Worm (Caenorhabditis elegans) whole organism, early embryonic: Measurements from ENCODE around the gene srh-23.

ENCODE experiments used
- B0310.2 ChIP-seq: sonication (generic microtip); optimal IDR thresholded peaks from 2 replicates; lab custom pipeline; 2016; ENCODE audit warnings: mild to moderate bottlenecking, missing genetic modification characterization, missing compliant biosample characterization
- F13C5.2 ChIP-seq: sonication (generic microtip); optimal IDR thresholded peaks from 2 replicates; lab custom pipeline; 2017; ENCODE audit warnings: mild to moderate bottlenecking, missing genetic modification characterization, inconsistent platforms, missing compliant biosample characterization
- aly-1 ChIP-seq: sonication (generic microtip); optimal IDR thresholded peaks from 2 replicates; lab custom pipeline; 2016; ENCODE audit warnings: missing genetic modification characterization, missing compliant biosample characterization
- ama-1 ChIP-seq: fragments of 150-350 bp; optimal IDR thresholded peaks from 2 replicates; lab custom pipeline; 2014
- ceh-13 ChIP-seq: fragments of 200-800 bp; sonication (Bioruptor generic); optimal IDR thresholded peaks from 2 replicates; lab custom pipeline; 2018; ENCODE audit warnings: mild to moderate bottlenecking, missing genetic modification characterization, missing compliant biosample characterization
- ceh-36 ChIP-seq: sonication (generic microtip); optimal IDR thresholded peaks from 2 replicates; lab custom pipeline; 2016; ENCODE audit warnings: missing genetic modification characterization, inconsistent platforms, missing compliant biosample characterization
- ets-7 ChIP-seq: sonication (generic microtip); optimal IDR thresholded peaks from 2 replicates; lab custom pipeline; 2016; ENCODE audit warnings: missing genotype, missing genetic modification characterization, missing compliant biosample characterization
- flt-1 ChIP-seq: fragments of 200-800 bp; sonication (Bioruptor generic); IDR thresholded peaks from 2 replicates; pipeline ENCODE4 v1.3.6; 2022; ENCODE audit warnings: missing genetic modification characterization, missing compliant biosample characterization
- hmbx-1 ChIP-seq: sonication (generic microtip); optimal IDR thresholded peaks from 2 replicates; lab custom pipeline; 2016; ENCODE audit warnings: mild to moderate bottlenecking, missing genetic modification characterization, missing compliant biosample characterization
- hmg-4 ChIP-seq: fragments of 200-800 bp; sonication (Bioruptor generic); optimal IDR thresholded peaks from 2 replicates; lab custom pipeline; 2018; ENCODE audit warnings: mild to moderate bottlenecking, missing genetic modification characterization, missing compliant biosample characterization
- hnd-1 ChIP-seq: sonication (generic microtip); optimal IDR thresholded peaks from 2 replicates; lab custom pipeline; 2016; ENCODE audit warnings: missing genetic modification characterization, missing compliant biosample characterization
- pes-1 ChIP-seq: fragments of 200-800 bp; sonication (Bioruptor generic); IDR thresholded peaks from 2 replicates; pipeline ENCODE4 v1.3.6; 2022; ENCODE audit warnings: missing genetic modification reagents, missing genetic modification characterization, missing compliant biosample characterization
- scrt-1 ChIP-seq: fragments of 200-800 bp; sonication (Bioruptor generic); IDR thresholded peaks from 2 replicates; pipeline ENCODE4 v1.3.6; 2022; ENCODE audit warnings: missing genetic modification characterization, missing compliant biosample characterization
- sea-1 ChIP-seq: fragments of 200-800 bp; sonication (Bioruptor generic); conservative IDR thresholded peaks from 2 replicates; pipeline ENCODE4 v1.3.6; 2022; ENCODE audit warnings: missing genetic modification characterization, missing compliant biosample characterization
- tbx-11 ChIP-seq: fragments of 200-800 bp; sonication (Bioruptor generic); IDR thresholded peaks from 2 replicates; pipeline ENCODE4 v1.3.6; 2022; ENCODE audit warnings: missing genetic modification characterization, missing compliant biosample characterization
- tbx-37 ChIP-seq: fragments of 200-800 bp; sonication (Bioruptor generic); conservative IDR thresholded peaks from 2 replicates; pipeline ENCODE4 v1.3.6; 2022; ENCODE audit warnings: missing genetic modification reagents, missing genetic modification characterization, missing compliant biosample characterization
- tra-4 ChIP-seq: sonication (generic microtip); optimal IDR thresholded peaks from 2 replicates; lab custom pipeline; 2017; ENCODE audit warnings: missing genetic modification characterization, missing compliant biosample characterization

Gene srh-23

DNA sequence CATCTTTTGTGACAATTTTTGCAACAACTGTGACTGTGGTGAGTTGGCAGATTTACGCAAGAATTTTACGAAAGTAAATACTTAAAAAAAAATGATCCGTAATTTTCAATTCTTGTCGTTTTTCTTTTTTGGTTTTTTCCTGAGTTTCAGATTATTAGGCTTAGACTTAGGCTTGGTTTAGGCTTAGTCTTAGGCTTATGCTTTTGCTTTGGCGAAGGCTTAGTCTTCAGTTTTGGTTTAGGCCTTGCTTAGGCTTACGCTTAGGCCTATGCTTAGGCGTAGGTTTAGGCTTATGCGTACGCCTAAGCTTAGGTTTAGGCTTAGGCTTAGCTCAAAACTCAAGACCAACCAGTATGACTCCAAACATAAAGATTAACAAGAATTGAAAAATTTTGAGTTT, 36.7 kb downstream of the srh-23 start:
- TF ChIP-seq ceh-36 (tag; lab: Kevin White, UChicago), result peak; percentile 48
- no peak for TF ChIP-seq scrt-1 (GFP tag; lab: Robert Waterston, UW)

DNA sequence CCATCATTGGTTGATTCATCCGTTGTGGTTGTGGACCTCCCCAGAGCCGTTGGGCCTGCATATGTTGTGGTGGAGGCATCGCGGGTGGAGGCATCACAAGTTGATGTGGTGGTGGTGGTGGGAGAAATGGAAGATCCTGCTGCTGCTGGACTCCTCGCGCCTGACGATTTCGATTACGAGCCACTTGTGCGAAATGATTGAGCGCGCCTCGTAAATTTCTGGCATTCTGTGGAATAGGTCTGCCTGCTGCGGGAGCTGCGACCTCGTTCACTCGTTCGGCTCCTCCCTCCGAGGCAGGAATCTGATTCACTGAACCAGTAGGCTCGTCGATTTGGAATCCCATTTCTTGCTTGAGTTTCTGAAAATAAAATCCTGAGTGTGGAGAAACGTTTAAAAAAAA, 39.8 kb downstream of the srh-23 start:
- 0 out of 2 replicates have a peak, but pooled peaks have one; percentile 30 for TF ChIP-seq scrt-1 (GFP tag; lab: Robert Waterston, UW)
- no peak for TF ChIP-seq tbx-37 (GFP tag; lab: Robert Waterston, UW)

DNA sequence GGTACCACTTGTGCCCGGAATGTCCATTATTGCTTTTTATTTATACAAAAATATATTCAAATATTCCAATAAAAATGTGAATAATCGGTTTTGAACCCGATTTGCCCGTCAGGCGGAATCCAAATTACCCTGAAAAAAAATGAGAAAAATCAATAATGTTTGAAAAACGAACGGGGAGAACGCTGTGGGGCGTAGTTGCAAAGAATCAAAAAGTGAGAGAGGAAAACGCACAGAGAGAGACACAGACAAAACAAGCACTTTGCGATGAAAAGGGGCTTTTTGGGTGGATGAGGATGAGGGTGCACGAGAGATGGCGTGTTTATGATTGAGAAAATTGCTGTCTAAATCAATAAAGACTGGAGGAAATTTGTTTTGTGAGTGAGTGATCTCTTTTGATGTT, 42.1 kb downstream of the srh-23 start, which contains the start of gene tam-1:
tam-1 (minus strand) TSS at position 135 of the 400 bp plus-strand sequence.
- TF ChIP-seq hmg-4 (GFP tag; lab: Kevin White, UChicago) (peak; percentile 30), flt-1 (GFP tag; lab: Robert Waterston, UW) (no peak), F13C5.2 (tag; lab: Kevin White, UChicago) (peak; percentile 39)

DNA sequence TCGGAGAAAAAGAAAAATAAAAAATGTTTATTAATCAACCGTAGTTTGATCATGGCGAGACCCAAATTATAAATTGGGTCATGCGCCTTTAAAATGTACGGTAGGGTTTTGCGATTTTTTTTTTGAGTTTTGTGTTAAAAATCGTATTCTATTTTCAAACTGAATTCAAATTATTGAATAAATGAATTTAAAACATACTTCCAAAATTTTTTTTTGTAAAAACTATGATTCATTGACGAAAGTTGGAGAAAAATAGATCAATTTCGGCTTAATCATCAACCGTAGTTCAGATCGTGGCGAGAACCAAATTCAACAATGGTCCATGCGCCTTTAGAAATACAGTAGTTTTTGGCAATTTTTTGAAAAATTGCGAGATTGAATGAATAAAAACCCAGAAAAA, 42.7 kb downstream of the srh-23 start:
- TF ChIP-seq ama-1 (lab: Kevin White, UChicago), result no peak
- TF ChIP-seq ets-7 (tag; lab: Kevin White, UChicago), result no peak
- TF ChIP-seq aly-1 (tag; lab: Kevin White, UChicago), result no peak
- no peak for TF ChIP-seq sea-1 (GFP tag; lab: Robert Waterston, UW)
- no peak for TF ChIP-seq ceh-13

DNA sequence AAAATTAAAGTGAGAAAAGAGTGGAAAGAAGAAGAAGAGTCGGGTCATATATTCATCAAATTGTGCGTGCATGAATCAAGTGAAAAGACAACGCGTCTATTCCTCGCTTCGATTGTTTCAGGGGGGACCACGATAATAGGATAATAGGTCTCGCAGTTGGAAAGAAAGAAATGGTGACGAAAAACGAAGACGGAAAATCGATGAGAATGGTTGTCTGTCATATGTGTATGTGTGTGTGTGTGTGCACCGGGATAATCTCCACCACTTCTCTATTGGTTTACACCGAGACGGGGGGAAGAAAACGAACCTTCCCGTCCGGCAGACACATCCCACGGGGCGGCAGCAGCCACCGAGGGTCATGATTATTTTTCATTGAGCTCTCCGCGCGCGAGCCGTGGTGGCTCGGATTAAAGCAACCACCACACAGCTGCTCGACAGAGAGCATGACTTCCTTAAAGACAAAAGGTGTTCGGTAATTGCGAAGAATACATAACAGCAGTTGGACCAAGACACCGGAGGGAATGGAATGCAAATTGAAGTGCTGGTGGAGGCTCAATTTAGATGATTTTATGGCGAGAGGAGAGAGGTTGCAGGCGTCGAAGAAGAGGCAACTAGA, 43.2 kb downstream of the srh-23 start:
- TF ChIP-seq ets-7 (tag; lab: Kevin White, UChicago) (no peak), scrt-1 (GFP tag; lab: Robert Waterston, UW) (peak; percentile 78), hmg-4 (GFP tag; lab: Kevin White, UChicago) (peak; percentile 52), ceh-36 (tag; lab: Kevin White, UChicago) (peak; percentile 45)

DNA sequence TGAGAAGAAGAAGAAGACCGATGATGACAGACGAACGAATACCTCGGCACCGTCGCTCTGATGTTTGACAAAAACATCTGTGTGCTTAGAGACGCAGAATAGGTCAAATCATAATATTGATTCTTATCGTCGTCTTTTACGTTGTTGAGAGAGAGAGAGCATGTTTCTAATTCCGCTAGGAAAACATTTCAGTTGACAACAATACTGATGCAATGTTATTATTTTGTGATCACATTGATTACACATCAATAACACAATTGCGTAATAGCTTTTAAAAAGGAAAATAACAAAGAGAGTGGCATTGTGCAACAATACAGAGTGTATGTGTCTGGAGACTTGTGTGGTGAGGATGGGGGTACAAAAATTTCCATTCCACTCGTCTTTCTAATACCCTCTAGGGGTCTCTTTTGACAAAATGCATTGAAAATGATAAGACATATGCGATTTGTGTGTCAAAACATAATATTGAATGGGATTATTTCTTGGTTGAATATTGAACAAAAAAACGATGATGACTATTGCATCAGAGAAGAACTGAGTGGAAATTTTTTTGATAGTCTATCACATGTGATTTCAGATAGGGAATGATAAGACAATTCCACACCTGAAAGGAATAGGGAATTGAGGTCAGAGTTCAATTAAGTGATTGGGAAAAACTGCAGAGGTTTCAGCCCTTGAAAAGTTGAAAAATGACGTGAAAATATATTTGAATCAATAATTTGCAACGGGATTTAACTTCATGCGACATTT, 43.9 kb downstream of the srh-23 start:
- TF ChIP-seq flt-1 (GFP tag; lab: Robert Waterston, UW), result no peak
- TF ChIP-seq pes-1 (GFP tag; lab: Robert Waterston, UW), result no peak
- no peak for TF ChIP-seq F13C5.2 (tag; lab: Kevin White, UChicago)
- no peak for TF ChIP-seq hnd-1 (tag; lab: Kevin White, UChicago)
- TF ChIP-seq tbx-11 (GFP tag; lab: Robert Waterston, UW), result no peak
- TF ChIP-seq ama-1 (lab: Kevin White, UChicago), result no peak
- no peak for TF ChIP-seq tra-4 (tag; lab: Kevin White, UChicago)
- no peak for TF ChIP-seq B0310.2 (tag; lab: Kevin White, UChicago)
- no peak for TF ChIP-seq hmbx-1
- no peak for TF ChIP-seq sea-1 (GFP tag; lab: Robert Waterston, UW)
- TF ChIP-seq ets-7 (tag; lab: Kevin White, UChicago), result no peak
- TF ChIP-seq aly-1 (tag; lab: Kevin White, UChicago), result no peak
- no peak for TF ChIP-seq scrt-1 (GFP tag; lab: Robert Waterston, UW)
- no peak for TF ChIP-seq ceh-13
- no peak for TF ChIP-seq ceh-36 (tag; lab: Kevin White, UChicago)
- TF ChIP-seq hmg-4 (GFP tag; lab: Kevin White, UChicago), result no peak
- no peak for TF ChIP-seq tbx-37 (GFP tag; lab: Robert Waterston, UW)

DNA sequence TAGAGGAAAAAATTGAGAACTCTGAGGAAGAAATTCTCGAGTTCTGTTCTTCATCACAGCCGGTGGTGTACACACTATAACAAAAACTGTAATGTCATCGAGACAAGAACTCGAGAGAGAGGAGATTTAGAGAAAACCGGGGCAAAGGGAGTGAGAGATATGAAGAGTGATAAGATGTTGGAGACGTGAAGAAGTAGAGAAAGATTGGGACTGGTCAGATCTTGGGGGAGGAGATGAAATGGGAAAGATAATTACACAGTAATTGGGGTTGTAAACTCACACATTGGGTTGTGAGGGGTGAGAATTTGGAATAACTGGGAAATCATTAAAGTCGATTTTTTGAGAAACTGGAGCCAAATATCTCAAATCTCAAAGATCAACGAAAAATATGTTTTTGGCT, 44.9 kb downstream of the srh-23 start:
- no peak for TF ChIP-seq ama-1 (lab: Kevin White, UChicago)

DNA sequence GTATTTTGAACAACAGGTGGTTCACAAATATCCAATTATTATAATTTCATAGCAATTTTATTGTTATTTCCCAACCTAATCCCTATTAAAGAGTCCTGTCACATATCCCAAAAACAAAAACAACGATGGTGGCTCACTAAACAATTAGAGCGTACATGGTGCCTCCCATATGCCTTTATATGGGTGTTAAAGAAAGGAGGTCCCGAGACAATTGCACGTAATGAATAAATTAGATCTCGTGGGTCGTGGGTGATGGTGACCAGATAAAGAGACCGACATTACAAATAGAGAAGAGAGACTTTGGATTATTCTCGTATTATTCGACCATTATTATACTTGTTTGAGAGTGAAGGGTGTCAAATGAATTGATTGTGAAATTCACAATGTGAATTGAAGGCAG, 46.3 kb downstream of the srh-23 start:
- TF ChIP-seq scrt-1 (GFP tag; lab: Robert Waterston, UW), result no peak
- 0 out of 2 replicates have a peak, but pooled peaks have one; percentile 10 for TF ChIP-seq pes-1 (GFP tag; lab: Robert Waterston, UW)
- TF ChIP-seq tra-4 (tag; lab: Kevin White, UChicago), result no peak

DNA sequence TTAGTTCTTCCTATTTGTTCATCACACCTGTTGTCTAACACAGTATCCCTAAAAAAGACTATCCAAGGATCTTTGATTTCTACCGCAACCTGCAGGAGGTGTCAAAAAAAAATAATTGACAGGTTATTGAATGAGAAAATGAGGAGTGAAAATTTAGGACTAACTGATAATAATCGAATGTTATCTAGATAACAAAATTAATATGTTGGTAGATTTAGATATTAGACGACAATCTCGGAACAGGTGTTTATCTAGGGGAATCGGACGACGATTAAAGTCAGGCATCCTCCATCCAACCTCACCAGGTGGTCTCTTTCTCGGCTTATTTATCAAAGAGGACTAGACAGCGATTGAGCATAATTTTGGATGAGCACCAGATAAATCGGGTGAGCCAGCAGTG, 47.9 kb downstream of the srh-23 start:
- TF ChIP-seq hnd-1 (tag; lab: Kevin White, UChicago) (no peak), flt-1 (GFP tag; lab: Robert Waterston, UW) (no peak), F13C5.2 (tag; lab: Kevin White, UChicago) (no peak), hmg-4 (GFP tag; lab: Kevin White, UChicago) (no peak), hmbx-1 (no peak), sea-1 (GFP tag; lab: Robert Waterston, UW) (no peak), B0310.2 (tag; lab: Kevin White, UChicago) (no peak), tbx-11 (GFP tag; lab: Robert Waterston, UW) (no peak), tra-4 (tag; lab: Kevin White, UChicago) (no peak), pes-1 (GFP tag; lab: Robert Waterston, UW) (no peak), scrt-1 (GFP tag; lab: Robert Waterston, UW) (no peak), ets-7 (tag; lab: Kevin White, UChicago) (no peak), ama-1 (lab: Kevin White, UChicago) (no peak), ceh-36 (tag; lab: Kevin White, UChicago) (no peak), aly-1 (tag; lab: Kevin White, UChicago) (no peak), tbx-37 (GFP tag; lab: Robert Waterston, UW) (no peak), ceh-13 (no peak)
